Fruit fly (Drosophila melanogaster) whole organism, embryonic: ENCODE results near the gene dbf.
A peak's percentile ranks its signal among the peaks of the same experiment; 100 is the strongest.

Experiments used
- Atf-2 ChIP-seq: fragments of 200-800 bp; sonication (Bioruptor generic); optimal IDR thresholded peaks from 2 replicates; lab custom pipeline; 2016; ENCODE audit warnings: missing biosample characterization, missing genetic modification characterization
- Atf6 ChIP-seq: fragments of 200-800 bp; sonication (Bioruptor generic); IDR thresholded peaks from 2 replicates; pipeline ENCODE4 v1.3.6; 2022; ENCODE audit warnings: missing biosample characterization, missing genetic modification characterization
- BEAF-32 ChIP-seq: fragments of 200-800 bp; sonication (Bioruptor generic); optimal IDR thresholded peaks from 3 replicates; lab custom pipeline; 2017; ENCODE audit warnings: missing biosample characterization, missing genetic modification characterization, mild to moderate bottlenecking, moderate library complexity, missing genetic modification reagents
- Bdp1 ChIP-seq: fragments of 200-800 bp; sonication (Bioruptor generic); optimal IDR thresholded peaks from 3 replicates; lab custom pipeline; 2016; ENCODE audit warnings: missing biosample characterization, missing genetic modification characterization
- Bgb ChIP-seq: fragments of 200-800 bp; sonication (Bioruptor generic); IDR thresholded peaks from 2 replicates; pipeline ENCODE4 v1.3.6; 2022; ENCODE audit warnings: missing biosample characterization, missing genetic modification characterization; ENCODE audit not compliant: partially characterized antibody
- CG10147 ChIP-seq: fragments of 200-800 bp; sonication (Bioruptor generic); optimal IDR thresholded peaks from 2 replicates; lab custom pipeline; 2019; ENCODE audit warnings: missing biosample characterization, mild to moderate bottlenecking, missing genetic modification characterization, moderate library complexity
- CG11398 ChIP-seq: fragments of 200-800 bp; sonication (Bioruptor generic); optimal IDR thresholded peaks from 2 replicates; lab custom pipeline; 2016; ENCODE audit warnings: missing biosample characterization, missing genetic modification characterization
- CG11456 ChIP-seq: fragments of 200-800 bp; sonication (Bioruptor generic); IDR thresholded peaks from 3 replicates; pipeline ENCODE4 v1.3.6; 2022; ENCODE audit warnings: missing biosample characterization, missing genetic modification characterization
- CG12219 ChIP-seq: fragments of 200-800 bp; sonication (Bioruptor generic); optimal IDR thresholded peaks from 3 replicates; lab custom pipeline; 2018; ENCODE audit warnings: missing biosample characterization, mild to moderate bottlenecking, missing genetic modification characterization
- CG14441 ChIP-seq: fragments of 200-800 bp; sonication (Bioruptor generic); IDR thresholded peaks from 2 replicates; pipeline ENCODE4 v1.3.6; 2022; ENCODE audit warnings: missing biosample characterization, missing genetic modification characterization
- CG15073 ChIP-seq: fragments of 200-800 bp; sonication (Bioruptor generic); optimal IDR thresholded peaks from 2 replicates; lab custom pipeline; 2016; ENCODE audit warnings: missing biosample characterization, missing genetic modification characterization
- CG15479 ChIP-seq: fragments of 200-800 bp; sonication (Bioruptor generic); optimal IDR thresholded peaks from 3 replicates; lab custom pipeline; 2019; ENCODE audit warnings: missing biosample characterization, mild to moderate bottlenecking, missing genetic modification characterization, moderate library complexity
- CG16813 ChIP-seq: fragments of 200-800 bp; sonication (Bioruptor generic); IDR thresholded peaks from 3 replicates; pipeline ENCODE4 v1.3.6; 2022; ENCODE audit warnings: missing biosample characterization, missing genetic modification characterization; ENCODE audit not compliant: partially characterized antibody
- CG17385 ChIP-seq: fragments of 200-800 bp; sonication (Bioruptor generic); optimal IDR thresholded peaks from 3 replicates; lab custom pipeline; 2018; ENCODE audit warnings: missing biosample characterization, mild to moderate bottlenecking, missing genetic modification characterization
- CG17568 ChIP-seq: fragments of 200-800 bp; sonication (Bioruptor generic); optimal IDR thresholded peaks from 2 replicates; lab custom pipeline; 2018; ENCODE audit warnings: missing biosample characterization, mild to moderate bottlenecking, missing genetic modification characterization, moderate library complexity
- CG17612 ChIP-seq: fragments of 200-800 bp; sonication (Bioruptor generic); IDR thresholded peaks from 2 replicates; pipeline ENCODE4 v1.3.6; 2022; ENCODE audit warnings: missing biosample characterization, missing genetic modification characterization
- CG2678 ChIP-seq: fragments of 200-800 bp; sonication (Bioruptor generic); optimal IDR thresholded peaks from 3 replicates; lab custom pipeline; 2019; ENCODE audit warnings: missing biosample characterization, mild to moderate bottlenecking, missing genetic modification characterization, moderate library complexity
- CG34224 ChIP-seq: fragments of 200-800 bp; sonication (Bioruptor generic); IDR thresholded peaks from 3 replicates; pipeline ENCODE4 v1.3.6; 2022; ENCODE audit warnings: missing biosample characterization, missing genetic modification characterization; ENCODE audit not compliant: partially characterized antibody
- CG34376 ChIP-seq: fragments of 200-800 bp; sonication (Bioruptor generic); optimal IDR thresholded peaks from 2 replicates; lab custom pipeline; 2018; ENCODE audit warnings: missing biosample characterization, mild to moderate bottlenecking, missing genetic modification characterization
- CG3726 ChIP-seq: fragments of 200-800 bp; sonication (Bioruptor generic); IDR thresholded peaks from 3 replicates; pipeline ENCODE4, ENCODE4 v1.3.6; 2022; ENCODE audit warnings: missing biosample characterization, missing genetic modification characterization
- CG42726 ChIP-seq: fragments of 200-800 bp; sonication (Bioruptor generic); IDR thresholded peaks from 2 replicates; pipeline ENCODE4 v1.3.6; 2022; ENCODE audit warnings: missing biosample characterization, missing genetic modification characterization; ENCODE audit not compliant: partially characterized antibody
- CG6654 ChIP-seq: fragments of 200-800 bp; sonication (Bioruptor generic); optimal IDR thresholded peaks from 2 replicates; lab custom pipeline; 2017; ENCODE audit warnings: missing biosample characterization, mild to moderate bottlenecking, missing genetic modification characterization
- CG6854 ChIP-seq: fragments of 200-800 bp; sonication (Bioruptor generic); optimal IDR thresholded peaks from 3 replicates; lab custom pipeline; 2017; ENCODE audit warnings: missing biosample characterization, mild to moderate bottlenecking, missing genetic modification characterization
- Dbx ChIP-seq: fragments of 200-800 bp; sonication (Bioruptor generic); IDR thresholded peaks from 3 replicates; pipeline ENCODE4 v1.3.6; 2022; ENCODE audit warnings: missing biosample characterization, missing genetic modification characterization
- Dll ChIP-seq: fragments of 200-800 bp; sonication (Bioruptor generic); IDR thresholded peaks from 4 replicates; pipeline ENCODE4 v1.3.6; 2022; ENCODE audit warnings: missing biosample characterization, missing genetic modification characterization; ENCODE audit not compliant: partially characterized antibody
- Eip74EF ChIP-seq, 2 experiments: fragments of 200-800 bp in 1 of 2; fragments of >200 bp in 1 of 2; sonication (Bioruptor generic) in 1 of 2; optimal IDR thresholded peaks; 2 replicates each; lab custom pipeline; 2017 to 2019; ENCODE audit warnings: missing biosample characterization in 2 of 2, missing genetic modification characterization in 2 of 2, mild to moderate bottlenecking in 1 of 2, moderate library complexity in 1 of 2
- Gug ChIP-seq: fragments of 200-800 bp; sonication (Bioruptor generic); IDR thresholded peaks from 4 replicates; pipeline ENCODE4 v1.3.6; 2022; ENCODE audit warnings: missing biosample characterization, missing genetic modification characterization
- MTF-1 ChIP-seq: fragments of 200-800 bp; sonication (Bioruptor generic); optimal IDR thresholded peaks from 2 replicates; lab custom pipeline; 2018; ENCODE audit warnings: missing biosample characterization, mild to moderate bottlenecking, missing genetic modification characterization, borderline replicate concordance
- Mad ChIP-seq: fragments of 200-800 bp; sonication (Bioruptor generic); optimal IDR thresholded peaks from 2 replicates; lab custom pipeline; 2016; ENCODE audit warnings: missing biosample characterization, missing genetic modification characterization
- Opbp ChIP-seq: fragments of 200-800 bp; sonication (Bioruptor generic); IDR thresholded peaks from 3 replicates; pipeline ENCODE4 v1.3.6; 2022; ENCODE audit warnings: missing biosample characterization, missing genetic modification characterization; ENCODE audit not compliant: partially characterized antibody
- Pdp1 ChIP-seq, 2 experiments: fragments of 200-800 bp; sonication (Bioruptor generic); optimal IDR thresholded peaks; 3 replicates each; lab custom pipeline; 2016; ENCODE audit warnings: missing biosample characterization in 2 of 2, missing genetic modification characterization in 2 of 2, mild to moderate bottlenecking in 1 of 2, moderate library complexity in 1 of 2
- Six4 ChIP-seq: fragments of 200-800 bp; sonication (Bioruptor generic); optimal IDR thresholded peaks from 2 replicates; lab custom pipeline; 2016; ENCODE audit warnings: missing biosample characterization, missing genetic modification characterization
- Spps ChIP-seq: fragments of 200-800 bp; sonication (Bioruptor generic); optimal IDR thresholded peaks from 2 replicates; lab custom pipeline; 2018; ENCODE audit warnings: missing biosample characterization, mild to moderate bottlenecking, missing genetic modification characterization
- Sry-δ ChIP-seq: fragments of 200-800 bp; sonication (Bioruptor generic); optimal IDR thresholded peaks from 2 replicates; lab custom pipeline; 2016; ENCODE audit warnings: missing biosample characterization, missing genetic modification characterization
- Ssrp ChIP-seq: fragments of 200-800 bp; sonication (Bioruptor generic); optimal IDR thresholded peaks from 2 replicates; lab custom pipeline; 2018; ENCODE audit warnings: missing biosample characterization, mild to moderate bottlenecking, missing genetic modification characterization, moderate library complexity
- TFAM ChIP-seq: fragments of 200-800 bp; sonication (Bioruptor generic); optimal IDR thresholded peaks from 2 replicates; lab custom pipeline; 2017; ENCODE audit warnings: missing biosample characterization, missing genetic modification characterization, inconsistent platforms
- Taf1 ChIP-seq: fragments of 200-800 bp; sonication (Bioruptor generic); IDR thresholded peaks from 2 replicates; pipeline ENCODE4 v1.3.6; 2022; ENCODE audit warnings: missing biosample characterization, missing genetic modification characterization
- disco-r ChIP-seq: fragments of 200-800 bp; sonication (Bioruptor generic); optimal IDR thresholded peaks from 2 replicates; lab custom pipeline; 2016; ENCODE audit warnings: missing biosample characterization, missing genetic modification characterization
- emc ChIP-seq: fragments of 200-800 bp; sonication (Bioruptor generic); optimal IDR thresholded peaks from 2 replicates; lab custom pipeline; 2016; ENCODE audit warnings: missing biosample characterization, missing genetic modification characterization
- ham ChIP-seq: fragments of 200-800 bp; sonication (Bioruptor generic); IDR thresholded peaks from 2 replicates; pipeline ENCODE4 v1.3.6; 2022; ENCODE audit warnings: missing biosample characterization, missing genetic modification characterization
- ind ChIP-seq: fragments of 200-800 bp; sonication (Bioruptor generic); optimal IDR thresholded peaks from 3 replicates; lab custom pipeline; 2016; ENCODE audit warnings: missing biosample characterization, missing genetic modification characterization
- jigr1 ChIP-seq: fragments of 200-800 bp; sonication (Bioruptor generic); IDR thresholded peaks from 3 replicates; pipeline ENCODE4 v1.3.6; 2022; ENCODE audit warnings: missing biosample characterization, missing genetic modification characterization
- kah ChIP-seq: fragments of 200-800 bp; sonication (Bioruptor generic); optimal IDR thresholded peaks from 2 replicates; lab custom pipeline; 2018; ENCODE audit warnings: missing biosample characterization, mild to moderate bottlenecking, missing genetic modification characterization
- nau ChIP-seq: fragments of 200-800 bp; sonication (Bioruptor generic); optimal IDR thresholded peaks from 3 replicates; lab custom pipeline; 2017; ENCODE audit warnings: missing biosample characterization, mild to moderate bottlenecking, missing genetic modification characterization, missing genetic modification reagents
- pfk ChIP-seq: fragments of 200-800 bp; sonication (Bioruptor generic); optimal IDR thresholded peaks from 2 replicates; lab custom pipeline; 2018; ENCODE audit warnings: missing biosample characterization, mild to moderate bottlenecking, missing genetic modification characterization, moderate library complexity
- pnt ChIP-seq: fragments of 200-800 bp; sonication (Bioruptor generic); optimal IDR thresholded peaks from 3 replicates; lab custom pipeline; 2016; ENCODE audit warnings: missing biosample characterization, missing genetic modification characterization
- seq ChIP-seq: fragments of 200-800 bp; sonication (Bioruptor generic); IDR thresholded peaks from 2 replicates; pipeline ENCODE4 v1.3.6; 2022; ENCODE audit warnings: missing biosample characterization, missing genetic modification characterization
- shn ChIP-seq: fragments of 200-800 bp; sonication (Bioruptor generic); optimal IDR thresholded peaks from 3 replicates; lab custom pipeline; 2016; ENCODE audit warnings: missing biosample characterization, missing genetic modification characterization
- so ChIP-seq: fragments of 200-800 bp; sonication (Bioruptor generic); IDR thresholded peaks from 3 replicates; pipeline ENCODE4 v1.3.6; 2022; ENCODE audit warnings: missing biosample characterization, missing genetic modification characterization
- toy ChIP-seq: fragments of 200-800 bp; sonication (Bioruptor generic); IDR thresholded peaks from 2 replicates; pipeline ENCODE4 v1.3.6; 2022; ENCODE audit warnings: missing biosample characterization, missing genetic modification characterization

Gene dbf

DNA sequence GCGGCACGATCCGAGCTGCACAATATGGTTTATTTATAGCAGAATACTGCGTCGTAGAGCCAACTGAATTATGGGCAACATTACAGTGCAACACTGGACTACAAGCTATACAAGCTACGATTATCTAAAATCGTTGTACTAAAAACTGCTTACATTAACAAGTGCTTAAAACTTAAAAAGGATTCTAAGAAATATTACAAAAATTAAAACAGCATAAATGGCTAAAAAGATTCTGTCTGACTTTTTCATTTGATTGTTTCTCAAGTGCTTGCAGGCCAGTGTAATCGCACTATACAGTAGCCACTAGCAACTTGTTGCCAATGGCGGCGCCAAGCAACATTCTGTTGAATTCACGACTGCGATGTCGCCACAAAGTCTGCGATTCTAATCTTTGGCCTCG lies 34.6 kb upstream of the dbf start (continued):
- no peak for TF ChIP-seq TFAM (GFP tag; lab: Kevin White, UChicago)
- peak; percentile 81 for TF ChIP-seq seq (GFP tag; lab: Robert Waterston, UW)
- TF ChIP-seq CG15479 (GFP tag; lab: Kevin White, UChicago): no peak
- TF ChIP-seq CG11398 (GFP tag; lab: Kevin White, UChicago): peak; percentile 24
- peak; percentile 11; the same call in 1 of the 2 replicates for TF ChIP-seq Taf1
- peak; percentile 32 to 67 for TF ChIP-seq Pdp1 (GFP tag; optimal IDR thresholded peaks at IDR 0.05; lab: Kevin White, UChicago)
- TF ChIP-seq CG17612 (GFP tag; lab: Robert Waterston, UW): no peak
- no peak for TF ChIP-seq emc (GFP tag; lab: Kevin White, UChicago)
- TF ChIP-seq nau (GFP tag; lab: Kevin White, UChicago): peak; percentile 54
- TF ChIP-seq jigr1: 0 out of 3 replicates have a peak, but pooled peaks have one; percentile 36
- TF ChIP-seq CG34224 (GFP tag; lab: Robert Waterston, UW): no peak
- TF ChIP-seq Spps (tag; lab: Kevin White, UChicago): peak; percentile 76
- no peak for TF ChIP-seq Bgb (GFP tag; lab: Robert Waterston, UW)
- no peak for TF ChIP-seq CG6854 (GFP tag; lab: Kevin White, UChicago)
- TF ChIP-seq CG11456 (GFP tag; lab: Robert Waterston, UW): no peak
- TF ChIP-seq ind (GFP tag; lab: Kevin White, UChicago): peak; percentile 70
- TF ChIP-seq BEAF-32 (GFP tag; lab: Kevin White, UChicago): no peak
- no peak for TF ChIP-seq toy (GFP tag; lab: Robert Waterston, UW)
- TF ChIP-seq ham (GFP tag; lab: Robert Waterston, UW): no peak
- TF ChIP-seq Six4 (GFP tag; lab: Kevin White, UChicago): peak; percentile 57
- TF ChIP-seq Dll (GFP tag; lab: Robert Waterston, UW): no peak
- peak; percentile 76 for TF ChIP-seq Atf6
- TF ChIP-seq pfk: no peak
- TF ChIP-seq Mad (GFP tag; lab: Kevin White, UChicago): peak; percentile 37
- peak in 1 of 2 experiments; percentile 63 for TF ChIP-seq Eip74EF (GFP tag; optimal IDR thresholded peaks at IDR 0.05; lab: Kevin White, UChicago)
- TF ChIP-seq CG14441 (GFP tag; lab: Robert Waterston, UW): peak; percentile 81
- peak; percentile 44 for TF ChIP-seq shn (GFP tag; lab: Kevin White, UChicago)
- no peak for TF ChIP-seq CG42726 (GFP tag; lab: Robert Waterston, UW)
- no peak for TF ChIP-seq CG34376 (GFP tag; lab: Kevin White, UChicago)
- peak; percentile 0 for TF ChIP-seq Sry-δ (GFP tag; lab: Kevin White, UChicago)
- TF ChIP-seq CG2678 (tag; lab: Kevin White, UChicago): peak; percentile 77
- TF ChIP-seq Gug: peak; percentile 50; the same call in 3 of the 4 replicates
- no peak for TF ChIP-seq CG16813 (GFP tag; lab: Robert Waterston, UW)
- no peak for TF ChIP-seq kah (GFP tag; lab: Kevin White, UChicago)
- TF ChIP-seq Atf-2 (GFP tag; lab: Kevin White, UChicago): peak; percentile 66
- TF ChIP-seq Opbp: no peak
- TF ChIP-seq Dbx (GFP tag; lab: Robert Waterston, UW): 0 out of 3 replicates have a peak, but pooled peaks have one; percentile 5
- TF ChIP-seq CG15073: no peak
- peak; percentile 76; the same call in 2 of the 3 replicates for TF ChIP-seq CG3726 (GFP tag; lab: Robert Waterston, UW)
- peak; percentile 86 for TF ChIP-seq so (GFP tag; lab: Robert Waterston, UW)
- TF ChIP-seq CG10147 (GFP tag; lab: Kevin White, UChicago): peak; percentile 39
- TF ChIP-seq MTF-1 (GFP tag; lab: Kevin White, UChicago): no peak
- TF ChIP-seq disco-r (GFP tag; lab: Kevin White, UChicago): peak; percentile 15
- peak; percentile 6 for TF ChIP-seq Bdp1 (GFP tag; lab: Kevin White, UChicago)
- peak; percentile 4 for TF ChIP-seq CG6654 (GFP tag; lab: Kevin White, UChicago)
- TF ChIP-seq CG12219 (GFP tag; lab: Kevin White, UChicago): peak; percentile 69
- TF ChIP-seq CG17568: peak; percentile 49
- peak; percentile 62 for TF ChIP-seq pnt (GFP tag; lab: Kevin White, UChicago)
- peak; percentile 57 for TF ChIP-seq CG17385 (GFP tag; lab: Kevin White, UChicago)
- peak; percentile 68 for TF ChIP-seq Ssrp
